Fruit fly (Drosophila melanogaster) whole organism: ENCODE results near the gene CG43693.

Source experiments
- CG8478 ChIP-seq: fragments of >200 bp; optimal IDR thresholded peaks from 2 replicates; lab custom pipeline; 2018; ENCODE audit warnings: inconsistent platforms
- Dll ChIP-seq: fragments of >200 bp; optimal IDR thresholded peaks from 2 replicates; lab custom pipeline; 2017
- EcR ChIP-seq, 2 experiments: fragments of >200 bp; optimal IDR thresholded peaks; 2 replicates each; lab custom pipeline; 2017; ENCODE audit warnings: missing biosample characterization in 2 of 2, missing genetic modification characterization in 2 of 2, missing genetic modification reagents in 2 of 2
- pan ChIP-seq: fragments of >200 bp; optimal IDR thresholded peaks from 2 replicates; lab custom pipeline; 2017
- psq ChIP-seq: fragments of >200 bp; optimal IDR thresholded peaks from 2 replicates; lab custom pipeline; 2017
- usp ChIP-seq: fragments of >200 bp; optimal IDR thresholded peaks from 2 replicates; lab custom pipeline; 2017; ENCODE audit warnings: missing biosample characterization, missing genetic modification characterization, mixed read lengths

- TF ChIP-seq EcR (GFP tag; optimal IDR thresholded peaks at IDR 0.05; lab: Kevin White, UChicago) (no peak), psq (no peak), usp (no peak), CG8478 (lab: Kevin White, UChicago) (no peak), pan (lab: Kevin White, UChicago) (no peak), Dll (lab: Kevin White, UChicago) (no peak)
Observed at dm6 chr3L:11091943-11092609, 40.9 kb upstream of the CG43693 start.
